Fruit fly (Drosophila melanogaster) Kc167 (cell line): ENCODE results near the gene Als2.

Experiments used
- Sin3A ChIP-seq: fragments of >200 bp; optimal IDR thresholded peaks from 2 replicates; lab custom pipeline; 2018; ENCODE audit warnings: missing external identifiers
- h ChIP-seq: fragments of >200 bp; optimal IDR thresholded peaks from 3 replicates; lab custom pipeline; 2018; ENCODE audit warnings: missing external identifiers
- insv ChIP-seq: fragments of >200 bp; optimal IDR thresholded peaks from 3 replicates; lab custom pipeline; 2018; ENCODE audit warnings: missing external identifiers
- ttk ChIP-seq: sonication (Bioruptor generic); optimal IDR thresholded peaks from 2 replicates; lab custom pipeline; 2017; ENCODE audit warnings: missing external identifiers

- no peak for TF ChIP-seq h
- TF ChIP-seq Sin3A (lab: Kevin White, UChicago): no peak
- TF ChIP-seq ttk: no peak
- TF ChIP-seq insv (lab: Kevin White, UChicago): no peak
These were observed 43.1 kb downstream of the Als2 start, which contains the start of gene CG32444 for dm6 chr3L:21636265-21636993.
